Worm (Caenorhabditis elegans) whole organism, late embryonic: ENCODE results near the gene srz-103.

Experiments used
- C38D4.7 ChIP-seq: fragments of 200-800 bp; sonication (Bioruptor generic); optimal IDR thresholded peaks from 2 replicates; lab custom pipeline; 2018; ENCODE audit warnings: mild to moderate bottlenecking, missing genetic modification characterization, moderate library complexity, missing compliant biosample characterization
- K02D7.2 ChIP-seq: sonication (generic microtip); optimal IDR thresholded peaks from 2 replicates; lab custom pipeline; 2017; ENCODE audit warnings: mild to moderate bottlenecking, missing genetic modification characterization, missing compliant biosample characterization
- ama-1 ChIP-seq: fragments of 150-350 bp; optimal IDR thresholded peaks from 2 replicates; lab custom pipeline; 2014
- ceh-18 ChIP-seq: sonication (generic microtip); optimal IDR thresholded peaks from 2 replicates; lab custom pipeline; 2016; ENCODE audit warnings: missing genetic modification characterization, missing compliant biosample characterization
- ceh-22 ChIP-seq: sonication (generic microtip); optimal IDR thresholded peaks from 2 replicates; lab custom pipeline; 2017; ENCODE audit warnings: missing biosample characterization, missing genetic modification characterization
- fkh-10 ChIP-seq: fragments of 150-350 bp; optimal IDR thresholded peaks from 2 replicates; lab custom pipeline; 2014; ENCODE audit warnings: missing biosample characterization, missing genetic modification reagents, missing genetic modification characterization
- mec-3 ChIP-seq: sonication (generic microtip); optimal IDR thresholded peaks from 2 replicates; lab custom pipeline; 2016; ENCODE audit warnings: borderline replicate concordance, missing genetic modification characterization, missing compliant biosample characterization
- pag-3 ChIP-seq: sonication (generic microtip); optimal IDR thresholded peaks from 2 replicates; lab custom pipeline; 2016; ENCODE audit warnings: missing compliant biosample characterization, missing genetic modification characterization, borderline replicate concordance
- pax-1 ChIP-seq: fragments of 150-350 bp; optimal IDR thresholded peaks from 2 replicates; lab custom pipeline; 2014; ENCODE audit warnings: missing biosample characterization, missing genetic modification characterization
- pha-4 ChIP-seq: fragments of 150-350 bp; optimal IDR thresholded peaks from 2 replicates; lab custom pipeline; 2018; ENCODE audit warnings: missing biosample characterization, missing genetic modification reagents, missing genetic modification characterization
- pqm-1 ChIP-seq: sonication (generic microtip); optimal IDR thresholded peaks from 2 replicates; lab custom pipeline; 2016; ENCODE audit warnings: missing genetic modification characterization, missing compliant biosample characterization
- rnt-1 ChIP-seq: sonication (generic microtip); optimal IDR thresholded peaks from 2 replicates; lab custom pipeline; 2016; ENCODE audit warnings: missing genetic modification characterization, missing compliant biosample characterization
- tbx-2 ChIP-seq: sonication (generic microtip); optimal IDR thresholded peaks from 2 replicates; lab custom pipeline; 2016; ENCODE audit warnings: missing genetic modification characterization, missing compliant biosample characterization
- ztf-16 ChIP-seq: sonication (generic microtip); optimal IDR thresholded peaks from 2 replicates; lab custom pipeline; 2017; ENCODE audit warnings: missing genetic modification characterization, missing compliant biosample characterization

DNA sequence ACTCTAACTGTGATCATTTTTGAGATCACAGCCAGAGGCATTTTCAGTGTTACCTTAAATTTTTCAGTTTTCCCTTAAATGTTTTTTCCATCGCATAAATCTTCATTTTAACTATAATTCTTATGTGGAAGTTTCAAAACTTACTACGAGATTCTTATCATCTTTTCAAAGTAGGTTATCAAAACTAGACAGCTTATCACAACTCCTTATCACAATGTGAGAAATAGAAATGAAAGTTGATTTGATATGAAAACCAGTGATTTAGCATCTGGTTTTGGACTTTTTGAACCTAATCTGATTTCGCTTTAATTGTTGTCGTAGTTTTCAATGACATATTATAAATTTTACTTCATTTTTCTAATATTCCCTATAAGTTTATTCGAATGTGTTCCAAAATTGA, 43.2 kb downstream of the srz-103 start, which contains the start of gene mltn-11:
- TF ChIP-seq rnt-1 (tag; lab: Kevin White, UChicago) (no peak), tbx-2 (tag; lab: Kevin White, UChicago) (no peak), pqm-1 (tag; lab: Kevin White, UChicago) (no peak), ceh-18 (tag; lab: Kevin White, UChicago) (no peak), ama-1 (lab: Kevin White, UChicago) (no peak), pax-1 (no peak), K02D7.2 (tag; lab: Kevin White, UChicago) (no peak), ztf-16 (tag; lab: Kevin White, UChicago) (no peak), pha-4 (tag; lab: Kevin White, UChicago) (no peak), ceh-22 (tag; lab: Kevin White, UChicago) (no peak), mec-3 (tag; lab: Kevin White, UChicago) (no peak), C38D4.7 (no peak), fkh-10 (GFP tag; lab: Kevin White, UChicago) (no peak), pag-3 (no peak)
